Worm (Caenorhabditis elegans): ENCODE results near the gene csq-1.

ce11 chrX:14731828-14732331, 47.2 kb downstream of the csq-1 start, which contains the start of gene F33C8.4:
- TF ChIP-seq egl-27 (tag; optimal IDR thresholded peaks at IDR 0.05), result no peak
- TF ChIP-seq fkh-10 (GFP tag; optimal IDR thresholded peaks at IDR 0.05), result no peak
- TF ChIP-seq ceh-28 (tag; optimal IDR thresholded peaks at IDR 0.05), result no peak
